Worm (Caenorhabditis elegans) whole organism, L1 larva: ENCODE results near the gene F09E10.1.

Experiments
- aly-2 ChIP-seq: fragments of 150-350 bp; optimal IDR thresholded peaks from 2 replicates; lab custom pipeline; 2014; ENCODE audit warnings: missing biosample characterization, missing genetic modification characterization
- ceh-8 ChIP-seq: fragments of 200-800 bp; sonication (Bioruptor generic); optimal IDR thresholded peaks from 2 replicates; lab custom pipeline; 2018; ENCODE audit warnings: mild to moderate bottlenecking, missing genetic modification characterization, moderate library complexity, missing compliant biosample characterization
- efl-1 ChIP-seq, 4 experiments: fragments of 150-350 bp; optimal IDR thresholded peaks in 3 of 4; peaks in 1 of 4; 1 replicate in 1 of 4; 2 replicates in 3 of 4; lab custom pipeline; 2014; ENCODE audit warnings: missing biosample characterization in 2 of 4, missing genetic modification characterization in 2 of 4, missing genetic modification reagents in 2 of 4
- elt-2 ChIP-seq: sonication (generic microtip); optimal IDR thresholded peaks from 2 replicates; lab custom pipeline; 2016; ENCODE audit warnings: missing genetic modification characterization, mild to moderate bottlenecking, inconsistent platforms, missing compliant biosample characterization, missing genetic modification reagents
- fos-1 ChIP-seq: fragments of 150-350 bp; optimal IDR thresholded peaks from 2 replicates; lab custom pipeline; 2014; ENCODE audit warnings: missing biosample characterization, missing genetic modification characterization
- irx-1 ChIP-seq: sonication (generic microtip); optimal IDR thresholded peaks from 2 replicates; lab custom pipeline; 2016; ENCODE audit warnings: missing genetic modification characterization, missing compliant biosample characterization
- lin-13 ChIP-seq: fragments of 150-350 bp; optimal IDR thresholded peaks from 2 replicates; lab custom pipeline; 2014; ENCODE audit warnings: missing biosample characterization, missing genetic modification reagents, missing genetic modification characterization
- lir-3 ChIP-seq: sonication (generic microtip); optimal IDR thresholded peaks from 2 replicates; lab custom pipeline; 2016; ENCODE audit warnings: mild to moderate bottlenecking, missing genetic modification characterization, moderate library complexity, missing compliant biosample characterization; ENCODE audit not compliant: poor library complexity
- lsy-2 ChIP-seq, 2 experiments: fragments of 150-350 bp; optimal IDR thresholded peaks; 2 replicates each; lab custom pipeline; 2014; ENCODE audit warnings: missing biosample characterization in 2 of 2, missing genetic modification characterization in 2 of 2
- nhr-20 ChIP-seq: sonication (generic microtip); optimal IDR thresholded peaks from 2 replicates; lab custom pipeline; 2016; ENCODE audit warnings: mild to moderate bottlenecking, missing genetic modification characterization, missing compliant biosample characterization
- nhr-28 ChIP-seq: fragments of 150-350 bp; optimal IDR thresholded peaks from 2 replicates; lab custom pipeline; 2014; ENCODE audit warnings: missing biosample characterization, missing genetic modification characterization
- nhr-47 ChIP-seq: sonication (generic microtip); optimal IDR thresholded peaks from 2 replicates; lab custom pipeline; 2016; ENCODE audit warnings: mild to moderate bottlenecking, missing genetic modification characterization, moderate library complexity, missing compliant biosample characterization
- nhr-71 ChIP-seq: sonication (generic microtip); optimal IDR thresholded peaks from 2 replicates; lab custom pipeline; 2016; ENCODE audit warnings: mild to moderate bottlenecking, missing genetic modification characterization, moderate library complexity, missing compliant biosample characterization
- nhr-76 ChIP-seq: sonication (generic microtip); optimal IDR thresholded peaks from 2 replicates; lab custom pipeline; 2017; ENCODE audit warnings: missing biosample characterization, missing genetic modification characterization
- nhr-77 ChIP-seq: fragments of 150-350 bp; optimal IDR thresholded peaks from 2 replicates; lab custom pipeline; 2014; ENCODE audit warnings: missing biosample characterization, missing genetic modification characterization
- pqm-1 ChIP-seq: sonication (generic microtip); optimal IDR thresholded peaks from 3 replicates; lab custom pipeline; 2017; ENCODE audit warnings: missing biosample characterization, missing genetic modification characterization
- snu-23 ChIP-seq: sonication (generic microtip); optimal IDR thresholded peaks from 2 replicates; lab custom pipeline; 2016; ENCODE audit warnings: missing genetic modification characterization, missing compliant biosample characterization
- tbx-2 ChIP-seq: sonication (generic microtip); optimal IDR thresholded peaks from 2 replicates; lab custom pipeline; 2016; ENCODE audit warnings: missing genetic modification characterization, missing compliant biosample characterization
- unc-98 ChIP-seq: fragments of 200-800 bp; sonication (Bioruptor generic); IDR thresholded peaks from 2 replicates; pipeline ENCODE4 v1.3.6; 2022; ENCODE audit warnings: missing genetic modification characterization, missing compliant biosample characterization
- xbp-1 ChIP-seq: sonication (generic microtip); optimal IDR thresholded peaks from 2 replicates; lab custom pipeline; 2016; ENCODE audit warnings: missing genetic modification characterization, missing compliant biosample characterization

The F09E10.1 gene

DNA sequence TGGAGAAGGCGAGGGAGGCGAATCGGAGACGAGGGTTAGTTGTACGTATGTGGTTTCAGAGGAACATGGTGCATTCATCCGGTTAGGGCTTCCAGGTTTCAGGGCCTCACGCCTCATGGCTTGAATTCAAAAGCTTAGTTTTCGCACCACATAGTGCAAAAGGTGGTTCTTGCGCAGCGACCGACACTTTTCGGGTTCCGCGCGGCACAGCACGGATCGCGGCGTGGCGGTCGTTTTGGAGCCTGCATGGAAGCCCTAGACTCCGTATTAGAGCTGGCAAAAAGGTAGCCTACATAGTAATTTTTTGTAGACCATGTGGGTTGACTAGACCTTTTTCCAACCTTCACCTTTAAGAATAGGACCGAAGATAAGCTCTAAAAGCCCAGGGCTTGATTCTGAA, 36.2 kb downstream of the F09E10.1 start:
- no peak for TF ChIP-seq nhr-77 (tag; lab: Kevin White, UChicago)
- no peak for TF ChIP-seq efl-1 (optimal IDR thresholded peaks at IDR 0.05; lab: Kevin White, UChicago)
- TF ChIP-seq efl-1 (GFP tag; optimal IDR thresholded peaks at IDR 0.05 in 1 of 2; lab: Kevin White, UChicago) = peak in 1 of 2 experiments; percentile 10

DNA sequence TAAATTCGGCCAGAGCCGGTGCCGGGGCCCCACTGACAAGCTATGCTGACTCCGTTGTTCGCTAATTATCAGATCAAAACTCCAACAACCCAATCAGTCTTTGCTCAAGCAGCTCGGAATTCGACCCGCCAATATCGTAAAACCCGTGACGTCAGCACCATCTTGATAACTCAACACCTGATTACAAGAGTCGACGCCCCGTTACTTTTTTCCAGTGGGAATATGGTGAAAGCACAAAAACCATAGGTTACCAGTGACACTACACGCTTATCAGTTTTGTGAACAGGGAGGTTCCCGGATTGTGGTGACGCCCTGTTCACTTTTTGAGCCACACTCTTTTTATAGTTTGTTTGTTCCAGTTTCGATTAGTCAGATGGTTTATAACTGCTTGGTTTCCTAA, 38.5 kb downstream of the F09E10.1 start:
- no peak for TF ChIP-seq lir-3 (tag; lab: Kevin White, UChicago)
- no peak for TF ChIP-seq snu-23 (GFP tag; lab: Kevin White, UChicago)
- TF ChIP-seq elt-2 (tag; lab: Kevin White, UChicago) = peak; percentile 68
- peak; percentile 7 for TF ChIP-seq nhr-20 (tag; lab: Kevin White, UChicago)
- TF ChIP-seq fos-1 (tag; lab: Kevin White, UChicago) = no peak

DNA sequence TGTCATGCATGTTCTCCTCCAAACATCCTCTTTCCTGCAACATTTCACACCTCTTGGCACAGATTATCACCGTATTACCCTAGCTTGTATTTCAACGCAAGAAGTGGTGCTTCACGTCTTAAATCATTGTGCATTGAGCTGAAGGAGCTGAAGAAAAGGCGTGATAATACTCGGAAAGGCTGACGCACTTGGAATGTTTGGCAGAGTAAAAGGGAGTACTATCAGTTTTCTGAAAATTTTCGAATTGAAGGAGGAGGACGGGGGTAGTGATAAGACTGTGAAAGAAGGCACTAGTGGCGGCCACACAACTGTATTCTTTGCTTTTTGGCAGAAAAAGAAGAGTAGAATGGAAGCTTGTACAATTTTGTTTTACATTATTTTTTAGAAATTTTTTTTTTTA, 40.8 kb downstream of the F09E10.1 start:
- TF ChIP-seq elt-2 (tag; lab: Kevin White, UChicago) (peak; percentile 29), unc-98 (no peak)

DNA sequence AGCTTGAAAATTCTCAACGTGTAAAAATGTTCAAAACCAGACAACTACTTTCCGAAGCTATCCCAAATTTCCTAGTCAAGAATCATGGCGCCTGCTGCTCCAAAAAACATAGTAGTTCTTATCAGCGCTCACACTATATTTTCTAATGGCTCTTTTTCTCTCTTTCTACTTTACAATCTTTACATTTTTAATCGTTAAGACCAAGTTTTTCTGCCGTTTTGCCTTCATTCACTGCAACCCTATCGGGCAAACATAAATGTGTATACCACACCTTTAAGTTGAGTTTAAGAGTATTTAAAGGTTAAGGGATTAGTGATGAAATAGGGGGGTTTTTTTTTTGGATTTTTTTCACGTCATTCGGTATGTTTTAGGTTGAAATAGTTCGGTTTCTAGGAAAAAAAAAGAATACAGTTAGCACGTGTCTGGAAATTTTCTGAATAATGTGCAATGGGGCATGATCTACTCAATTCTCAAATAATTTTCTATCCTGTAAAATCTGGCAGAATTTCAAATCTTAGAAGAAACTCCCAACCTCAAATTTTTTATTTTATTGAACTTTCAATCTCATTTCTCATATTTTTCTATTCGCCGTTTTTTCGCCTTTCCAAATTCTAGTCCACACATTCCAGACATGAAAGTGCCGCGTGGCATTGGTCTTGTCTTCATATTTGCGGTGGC, 44.4 kb downstream of the F09E10.1 start, which contains the start of gene K06A9.1:
Gene K06A9.1 (plus strand): TSS at position 628 of the 678 bp plus-strand sequence.
- TF ChIP-seq nhr-47 = no peak
- peak; percentile 36 for TF ChIP-seq elt-2 (tag; lab: Kevin White, UChicago)
- TF ChIP-seq, all 84 proteins: peak for 1

DNA sequence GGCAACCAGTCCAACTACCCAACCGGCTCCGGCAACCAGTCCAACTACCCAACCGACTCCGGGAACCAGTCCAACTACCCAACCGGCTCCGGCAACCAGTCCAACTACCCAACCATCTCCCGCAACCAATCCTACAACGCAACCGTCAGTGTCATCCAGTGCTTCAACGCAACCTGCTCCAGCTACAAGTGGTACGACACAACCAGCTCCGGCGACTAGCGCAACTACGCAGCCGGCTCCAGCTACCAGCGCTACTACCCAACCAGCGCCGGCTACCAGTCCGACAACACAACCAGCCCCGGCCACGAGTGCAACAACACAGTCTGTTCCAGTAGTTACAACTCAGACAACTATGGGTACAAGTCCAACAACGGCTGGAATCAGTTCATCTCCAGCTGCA, 46.5 kb downstream of the F09E10.1 start:
- TF ChIP-seq tbx-2 (tag; lab: Kevin White, UChicago) = no peak
- no peak for TF ChIP-seq aly-2
- TF ChIP-seq nhr-76 (tag; lab: Kevin White, UChicago) = no peak
- no peak for TF ChIP-seq nhr-28 (tag; lab: Kevin White, UChicago)
- no peak for TF ChIP-seq nhr-71 (tag; lab: Kevin White, UChicago)
- no peak for TF ChIP-seq lsy-2 (tag; optimal IDR thresholded peaks at IDR 0.05; lab: Kevin White, UChicago)
- no peak for TF ChIP-seq lin-13
- TF ChIP-seq irx-1 (tag; lab: Kevin White, UChicago) = no peak
- no peak for TF ChIP-seq ceh-8 (GFP tag; lab: Kevin White, UChicago)
- TF ChIP-seq pqm-1 (tag; lab: Kevin White, UChicago) = no peak
- TF ChIP-seq xbp-1 (tag; lab: Kevin White, UChicago) = no peak
